Worm (Caenorhabditis elegans) whole organism, L4 larva: Measurements from ENCODE around the gene lin-2.

Source experiments
- ces-1 ChIP-seq: fragments of 150-350 bp; sonication (generic microtip); optimal IDR thresholded peaks from 4 replicates; lab custom pipeline; 2014; ENCODE audit warnings: missing biosample characterization, missing genetic modification reagents, missing genetic modification characterization
- spr-3 ChIP-seq: fragments of 200-800 bp; sonication (Bioruptor generic); optimal IDR thresholded peaks from 2 replicates; lab custom pipeline; 2018; ENCODE audit warnings: mild to moderate bottlenecking, missing genetic modification characterization, missing compliant biosample characterization

- TF ChIP-seq ces-1: no peak
- TF ChIP-seq spr-3 (GFP tag; lab: Kevin White, UChicago): no peak
These were observed 63.6 kb downstream of the lin-2 start, which contains the start of gene F42F12.3 for ce11 chrX:12350207-12350606.
